Fruit fly (Drosophila melanogaster): ENCODE results near the gene DIP-theta.

DNA sequence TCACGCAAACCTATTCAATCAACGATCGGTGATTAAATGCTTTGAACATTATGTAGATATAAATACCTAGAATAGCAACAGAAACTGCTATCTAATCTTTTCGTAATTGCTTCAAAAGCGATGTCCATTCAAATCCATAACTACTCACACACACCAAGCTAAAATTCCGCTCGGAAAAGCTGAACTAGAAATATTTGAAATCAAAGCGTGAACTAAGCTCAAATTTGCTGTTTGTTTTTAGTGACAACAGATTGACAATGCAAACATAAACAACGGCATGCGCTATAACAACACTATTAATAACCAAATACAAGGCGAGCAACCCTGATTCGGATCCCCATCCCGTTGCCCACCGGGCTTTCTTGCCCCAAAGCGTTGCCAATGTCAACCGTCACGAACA is 47.7 kb upstream of the DIP-theta start, which contains the start of gene CG7236:
- TF ChIP-seq CTCF (optimal IDR thresholded peaks at IDR 0.05) = no peak
- no peak for TF ChIP-seq CG8478 (optimal IDR thresholded peaks at IDR 0.05)
